Fruit fly (Drosophila melanogaster) whole organism, embryonic: ENCODE results near the gene CG17784.
A peak's percentile ranks its signal among the peaks of the same experiment; 100 is the strongest.

ENCODE experiments used
- BEAF-32 ChIP-seq: fragments of 200-800 bp; sonication (Bioruptor generic); optimal IDR thresholded peaks from 3 replicates; lab custom pipeline; 2017; ENCODE audit warnings: missing biosample characterization, missing genetic modification characterization, mild to moderate bottlenecking, moderate library complexity, missing genetic modification reagents
- Bteb2 ChIP-seq: fragments of 200-800 bp; sonication (Bioruptor generic); optimal IDR thresholded peaks from 2 replicates; lab custom pipeline; 2016; ENCODE audit warnings: missing biosample characterization, missing genetic modification characterization
- CG10543 ChIP-seq: fragments of 200-800 bp; sonication (Bioruptor generic); optimal IDR thresholded peaks from 3 replicates; lab custom pipeline; 2017; ENCODE audit warnings: missing biosample characterization, mild to moderate bottlenecking, missing genetic modification characterization, moderate library complexity
- CG12219 ChIP-seq: fragments of 200-800 bp; sonication (Bioruptor generic); optimal IDR thresholded peaks from 3 replicates; lab custom pipeline; 2018; ENCODE audit warnings: missing biosample characterization, mild to moderate bottlenecking, missing genetic modification characterization
- CG13287 ChIP-seq: fragments of 200-800 bp; sonication (Bioruptor generic); IDR thresholded peaks from 2 replicates; pipeline ENCODE4 v1.3.6; 2022; ENCODE audit warnings: missing biosample characterization, missing genetic modification characterization; ENCODE audit not compliant: partially characterized antibody
- CG14667 ChIP-seq: fragments of 200-800 bp; sonication (Bioruptor generic); IDR thresholded peaks from 2 replicates; pipeline ENCODE4 v1.3.6; 2022; ENCODE audit warnings: missing biosample characterization, missing genetic modification characterization
- CG15073 ChIP-seq: fragments of 200-800 bp; sonication (Bioruptor generic); optimal IDR thresholded peaks from 2 replicates; lab custom pipeline; 2016; ENCODE audit warnings: missing biosample characterization, missing genetic modification characterization
- CG17186 ChIP-seq: fragments of 200-800 bp; sonication (Bioruptor generic); optimal IDR thresholded peaks from 3 replicates; lab custom pipeline; 2017; ENCODE audit warnings: missing biosample characterization, missing genetic modification reagents, missing genetic modification characterization
- CG18262 ChIP-seq: fragments of 200-800 bp; optimal IDR thresholded peaks from 3 replicates; lab custom pipeline; 2019; ENCODE audit warnings: missing biosample characterization, mild to moderate bottlenecking, missing genetic modification characterization, moderate library complexity
- CG18619 ChIP-seq: fragments of 200-800 bp; sonication (Bioruptor generic); optimal IDR thresholded peaks from 3 replicates; lab custom pipeline; 2017; ENCODE audit warnings: missing biosample characterization, mild to moderate bottlenecking, missing genetic modification characterization
- CG3726 ChIP-seq: fragments of 200-800 bp; sonication (Bioruptor generic); IDR thresholded peaks from 3 replicates; pipeline ENCODE4, ENCODE4 v1.3.6; 2022; ENCODE audit warnings: missing biosample characterization, missing genetic modification characterization
- CG3995 ChIP-seq: fragments of 200-800 bp; sonication (Bioruptor generic); optimal IDR thresholded peaks from 3 replicates; lab custom pipeline; 2016; ENCODE audit warnings: missing biosample characterization, missing genetic modification characterization
- CG4617 ChIP-seq: fragments of 200-800 bp; sonication (Bioruptor generic); optimal IDR thresholded peaks from 3 replicates; lab custom pipeline; 2016; ENCODE audit warnings: missing biosample characterization, missing genetic modification characterization, borderline replicate concordance
- CG4854 ChIP-seq: fragments of 200-800 bp; sonication (Bioruptor generic); optimal IDR thresholded peaks from 2 replicates; lab custom pipeline; 2016; ENCODE audit warnings: missing biosample characterization, missing genetic modification characterization, inconsistent platforms
- CG7839 ChIP-seq: fragments of 200-800 bp; sonication (Bioruptor generic); optimal IDR thresholded peaks from 3 replicates; lab custom pipeline; 2018; ENCODE audit warnings: missing biosample characterization, mild to moderate bottlenecking, missing genetic modification characterization, moderate library complexity
- CG9437 ChIP-seq: fragments of 200-800 bp; sonication (Bioruptor generic); optimal IDR thresholded peaks from 2 replicates; lab custom pipeline; 2018; ENCODE audit warnings: missing biosample characterization, mild to moderate bottlenecking, missing genetic modification characterization
- CG9797 ChIP-seq: fragments of 200-800 bp; sonication (Bioruptor generic); optimal IDR thresholded peaks from 3 replicates; lab custom pipeline; 2018; ENCODE audit warnings: missing biosample characterization, mild to moderate bottlenecking, missing genetic modification characterization
- Doc2 ChIP-seq: fragments of 200-800 bp; sonication (Bioruptor generic); IDR thresholded peaks from 2 replicates; pipeline ENCODE4 v1.3.6; 2022; ENCODE audit warnings: missing biosample characterization, missing genetic modification characterization
- Dp ChIP-seq: fragments of 200-800 bp; sonication (Bioruptor generic); optimal IDR thresholded peaks from 2 replicates; lab custom pipeline; 2018; ENCODE audit warnings: missing biosample characterization, mild to moderate bottlenecking, missing genetic modification characterization, moderate library complexity
- Ets97D ChIP-seq: fragments of 200-800 bp; sonication (Bioruptor generic); optimal IDR thresholded peaks from 3 replicates; lab custom pipeline; 2016; ENCODE audit warnings: missing biosample characterization, missing genetic modification characterization
- Gug ChIP-seq: fragments of 200-800 bp; sonication (Bioruptor generic); IDR thresholded peaks from 4 replicates; pipeline ENCODE4 v1.3.6; 2022; ENCODE audit warnings: missing biosample characterization, missing genetic modification characterization
- HLH4C ChIP-seq: fragments of 200-800 bp; sonication (Bioruptor generic); IDR thresholded peaks from 3 replicates; pipeline ENCODE4 v1.3.6; 2022; ENCODE audit warnings: missing biosample characterization, missing genetic modification characterization; ENCODE audit not compliant: partially characterized antibody
- Hmx ChIP-seq: fragments of 200-800 bp; sonication (Bioruptor generic); optimal IDR thresholded peaks from 2 replicates; lab custom pipeline; 2016; ENCODE audit warnings: missing biosample characterization, missing genetic modification characterization
- MBD-R2 ChIP-seq: fragments of 200-800 bp; sonication (Bioruptor generic); IDR thresholded peaks from 2 replicates; pipeline ENCODE4 v1.3.6; 2022; ENCODE audit warnings: missing biosample characterization, missing genetic modification characterization
- MESR4 ChIP-seq: fragments of 200-800 bp; sonication (Bioruptor generic); optimal IDR thresholded peaks from 2 replicates; lab custom pipeline; 2018; ENCODE audit warnings: missing biosample characterization, mild to moderate bottlenecking, missing genetic modification characterization, moderate library complexity
- Med ChIP-seq: fragments of 200-800 bp; sonication (Bioruptor generic); peaks from one replicate; lab custom pipeline; 2016; ENCODE audit warnings: missing biosample characterization, missing genetic modification characterization, mild to moderate bottlenecking, inconsistent platforms, moderate library complexity
- Myb ChIP-seq: fragments of 200-800 bp; sonication (Bioruptor generic); optimal IDR thresholded peaks from 2 replicates; lab custom pipeline; 2016; ENCODE audit warnings: missing biosample characterization, missing genetic modification characterization
- NfI ChIP-seq: fragments of 200-800 bp; sonication (Bioruptor generic); optimal IDR thresholded peaks from 3 replicates; lab custom pipeline; 2018; ENCODE audit warnings: missing biosample characterization, mild to moderate bottlenecking, missing genetic modification characterization, moderate library complexity
- Pdp1 ChIP-seq, 2 experiments: fragments of 200-800 bp; sonication (Bioruptor generic); optimal IDR thresholded peaks; 3 replicates each; lab custom pipeline; 2016; ENCODE audit warnings: missing biosample characterization in 2 of 2, missing genetic modification characterization in 2 of 2, mild to moderate bottlenecking in 1 of 2, moderate library complexity in 1 of 2
- TFAM ChIP-seq: fragments of 200-800 bp; sonication (Bioruptor generic); optimal IDR thresholded peaks from 2 replicates; lab custom pipeline; 2017; ENCODE audit warnings: missing biosample characterization, missing genetic modification characterization, inconsistent platforms
- YL-1 ChIP-seq: fragments of 200-800 bp; sonication (Bioruptor generic); optimal IDR thresholded peaks from 3 replicates; lab custom pipeline; 2017; ENCODE audit warnings: missing biosample characterization, mild to moderate bottlenecking, missing genetic modification characterization
- ato ChIP-seq: fragments of 200-800 bp; sonication (Bioruptor generic); IDR thresholded peaks from 2 replicates; pipeline ENCODE4 v1.3.6; 2022; ENCODE audit warnings: missing biosample characterization, missing genetic modification characterization; ENCODE audit not compliant: partially characterized antibody
- bowl ChIP-seq: fragments of 200-800 bp; sonication (Bioruptor generic); IDR thresholded peaks from 2 replicates; pipeline ENCODE4 v1.3.6; 2022; ENCODE audit warnings: missing biosample characterization, missing genetic modification characterization
- emc ChIP-seq: fragments of 200-800 bp; sonication (Bioruptor generic); optimal IDR thresholded peaks from 2 replicates; lab custom pipeline; 2016; ENCODE audit warnings: missing biosample characterization, missing genetic modification characterization
- en ChIP-seq: fragments of 200-800 bp; sonication (Bioruptor generic); optimal IDR thresholded peaks from 2 replicates; lab custom pipeline; 2016; ENCODE audit warnings: missing biosample characterization, missing genetic modification characterization
- gcm2 ChIP-seq: fragments of 200-800 bp; sonication (Bioruptor generic); optimal IDR thresholded peaks from 2 replicates; lab custom pipeline; 2016; ENCODE audit warnings: missing biosample characterization, missing genetic modification characterization
- gfzf ChIP-seq: fragments of 200-800 bp; sonication (Bioruptor generic); optimal IDR thresholded peaks from 2 replicates; lab custom pipeline; 2016; ENCODE audit warnings: missing biosample characterization, mild to moderate bottlenecking, missing genetic modification characterization, moderate library complexity
- kay ChIP-seq: fragments of 200-800 bp; sonication (Bioruptor generic); optimal IDR thresholded peaks from 2 replicates; lab custom pipeline; 2016; ENCODE audit warnings: missing biosample characterization, missing genetic modification characterization
- pzg ChIP-seq: fragments of 200-800 bp; sonication (Bioruptor generic); optimal IDR thresholded peaks from 3 replicates; lab custom pipeline; 2018; ENCODE audit warnings: missing biosample characterization, mild to moderate bottlenecking, missing genetic modification characterization, moderate library complexity
- stwl ChIP-seq: fragments of 200-800 bp; sonication (Bioruptor generic); optimal IDR thresholded peaks from 3 replicates; lab custom pipeline; 2018; ENCODE audit warnings: missing biosample characterization, mild to moderate bottlenecking, missing genetic modification characterization, moderate library complexity
- trem ChIP-seq: fragments of 200-800 bp; optimal IDR thresholded peaks from 3 replicates; lab custom pipeline; 2019; ENCODE audit warnings: missing biosample characterization, mild to moderate bottlenecking, missing genetic modification characterization, moderate library complexity
- twi ChIP-seq: fragments of 200-800 bp; optimal IDR thresholded peaks from 2 replicates; lab custom pipeline; 2019; ENCODE audit warnings: missing biosample characterization, mild to moderate bottlenecking, missing genetic modification characterization, moderate library complexity
- tx ChIP-seq: fragments of 200-800 bp; sonication (Bioruptor generic); optimal IDR thresholded peaks from 2 replicates; lab custom pipeline; 2016; ENCODE audit warnings: missing biosample characterization, missing genetic modification characterization

CG17784 gene

dm6 chr3R:24359957-24360356 is 4.8 kb downstream of the CG17784 start, which contains the start of gene CG18528 (continued):
- TF ChIP-seq HLH4C (GFP tag; lab: Robert Waterston, UW), result no peak
- no peak for TF ChIP-seq Pdp1 (GFP tag; optimal IDR thresholded peaks at IDR 0.05; lab: Kevin White, UChicago)
- no peak for TF ChIP-seq en
- peak; percentile 28 for TF ChIP-seq CG17186 (GFP tag; lab: Kevin White, UChicago)
- no peak for TF ChIP-seq CG14667
- no peak for TF ChIP-seq bowl (GFP tag; lab: Robert Waterston, UW)
- no peak for TF ChIP-seq twi

dm6 chr3R:24357698-24358097 is 7.1 kb downstream of the CG17784 start, which contains the start of gene Golgin84:
Gene Golgin84 (minus strand): TSS chr3R:24357938.
- no peak for TF ChIP-seq CG4854 (GFP tag; lab: Kevin White, UChicago)
- peak; percentile 47 for TF ChIP-seq MBD-R2 (GFP tag; lab: Robert Waterston, UW)
- peak; percentile 26 for TF ChIP-seq YL-1 (GFP tag; lab: Kevin White, UChicago)
- TF ChIP-seq bowl (GFP tag; lab: Robert Waterston, UW), result no peak
- TF ChIP-seq stwl, result peak; percentile 40
- TF ChIP-seq CG10543 (GFP tag; lab: Kevin White, UChicago), result no peak
- TF ChIP-seq Dp, result peak; percentile 21
- peak; percentile 94 for TF ChIP-seq Myb (GFP tag; lab: Kevin White, UChicago)
- no peak for TF ChIP-seq Doc2 (GFP tag; lab: Robert Waterston, UW)
- TF ChIP-seq CG3726 (GFP tag; lab: Robert Waterston, UW), result 0 out of 3 replicates have a peak, but pooled peaks have one; percentile 28
- TF ChIP-seq Ets97D (GFP tag; lab: Kevin White, UChicago), result peak; percentile 16
- peak; percentile 89 for TF ChIP-seq CG9437 (GFP tag; lab: Kevin White, UChicago)
- peak; percentile 16 for TF ChIP-seq BEAF-32 (GFP tag; lab: Kevin White, UChicago)
- peak; percentile 10 for TF ChIP-seq trem (tag; lab: Kevin White, UChicago)
- peak; percentile 59 for TF ChIP-seq MESR4 (GFP tag; lab: Kevin White, UChicago)
- no peak for TF ChIP-seq HLH4C (GFP tag; lab: Robert Waterston, UW)
- TF ChIP-seq Bteb2 (GFP tag; lab: Kevin White, UChicago), result no peak
- TF ChIP-seq emc (GFP tag; lab: Kevin White, UChicago), result no peak
- TF ChIP-seq TFAM, result no peak
- TF ChIP-seq NfI, result no peak
- no peak for TF ChIP-seq kay (GFP tag; lab: Kevin White, UChicago)
- peak; percentile 16; the same call in 1 of the 2 replicates for TF ChIP-seq CG13287 (GFP tag; lab: Robert Waterston, UW)
- no peak for TF ChIP-seq gcm2 (GFP tag; lab: Kevin White, UChicago)
- peak; percentile 24 for TF ChIP-seq CG3995 (GFP tag; lab: Kevin White, UChicago)
- TF ChIP-seq Gug (GFP tag; lab: Robert Waterston, UW), result no peak
- no peak for TF ChIP-seq CG15073
- TF ChIP-seq CG18619, result no peak
- TF ChIP-seq CG7839 (tag; lab: Kevin White, UChicago), result no peak
- TF ChIP-seq pzg (GFP tag; lab: Kevin White, UChicago), result peak; percentile 36
- no peak for TF ChIP-seq Hmx (GFP tag; lab: Kevin White, UChicago)
- peak; percentile 62 for TF ChIP-seq CG9797 (GFP tag; lab: Kevin White, UChicago)
- peak; percentile 67 for TF ChIP-seq CG4617 (GFP tag; lab: Kevin White, UChicago)
- no peak for TF ChIP-seq Med (GFP tag; lab: Kevin White, UChicago)
- no peak for TF ChIP-seq CG12219
- no peak for TF ChIP-seq tx
- TF ChIP-seq CG18262 (tag; lab: Kevin White, UChicago), result no peak
- TF ChIP-seq gfzf (GFP tag; lab: Kevin White, UChicago), result peak; percentile 71
- peak; percentile 22; the same call in 1 of the 2 replicates for TF ChIP-seq ato (GFP tag; lab: Robert Waterston, UW)
